Worm (Caenorhabditis elegans): ENCODE results near the gene sur-7.

- TF ChIP-seq fos-1 (tag; optimal IDR thresholded peaks at IDR 0.05): no peak
- no peak for TF ChIP-seq skn-1 (tag; optimal IDR thresholded peaks at IDR 0.05)
- TF ChIP-seq ztf-4 (tag; optimal IDR thresholded peaks at IDR 0.05): no peak
- no peak for TF ChIP-seq egl-27 (tag; optimal IDR thresholded peaks at IDR 0.05)
- TF ChIP-seq zag-1 (tag; optimal IDR thresholded peaks at IDR 0.05): no peak
- TF ChIP-seq nhr-237 (tag; optimal IDR thresholded peaks at IDR 0.05): no peak
- no peak for TF ChIP-seq nhr-6 (tag; optimal IDR thresholded peaks at IDR 0.05)
- no peak for TF ChIP-seq Y55F3AM.14 (GFP tag; optimal IDR thresholded peaks at IDR 0.05)
- TF ChIP-seq snpc-4 (tag; optimal IDR thresholded peaks at IDR 0.05): no peak
- TF ChIP-seq dmd-4 (tag; optimal IDR thresholded peaks at IDR 0.05): no peak
- no peak for TF ChIP-seq unc-39 (tag; optimal IDR thresholded peaks at IDR 0.05)
- TF ChIP-seq nhr-11 (tag; optimal IDR thresholded peaks at IDR 0.05): no peak
- no peak for TF ChIP-seq aly-2 (tag; optimal IDR thresholded peaks at IDR 0.05)
- TF ChIP-seq lin-13 (GFP tag; optimal IDR thresholded peaks at IDR 0.05): no peak
Observed at ce11 chrX:16336940-16337339, 39.4 kb upstream of the sur-7 start.
